Worm (Caenorhabditis elegans): ENCODE measurements around the gene Y116A8C.20.

ce11 chrIV:17026568-17026967 is 14.2 kb upstream of the Y116A8C.20 start:
- no peak for TF ChIP-seq hnd-1 (tag; optimal IDR thresholded peaks at IDR 0.05)
- no peak for TF ChIP-seq ama-1 (optimal IDR thresholded peaks at IDR 0.05)
- no peak for TF ChIP-seq tbx-11 (GFP tag; IDR thresholded peaks at IDR 0.05)
- TF ChIP-seq ceh-13 (GFP tag; optimal IDR thresholded peaks at IDR 0.05) = no peak
- TF ChIP-seq scrt-1 (GFP tag; IDR thresholded peaks at IDR 0.05) = no peak
- TF ChIP-seq F13C5.2 (tag; optimal IDR thresholded peaks at IDR 0.05) = no peak
- TF ChIP-seq tbx-37 (GFP tag; conservative IDR thresholded peaks at IDR 0.05) = no peak
